Worm (Caenorhabditis elegans) whole organism, early embryonic: ENCODE measurements around the gene M18.3.

ENCODE experiments used
- B0310.2 ChIP-seq: sonication (generic microtip); optimal IDR thresholded peaks from 2 replicates; lab custom pipeline; 2016; ENCODE audit warnings: mild to moderate bottlenecking, missing genetic modification characterization, missing compliant biosample characterization
- F13C5.2 ChIP-seq: sonication (generic microtip); optimal IDR thresholded peaks from 2 replicates; lab custom pipeline; 2017; ENCODE audit warnings: mild to moderate bottlenecking, missing genetic modification characterization, inconsistent platforms, missing compliant biosample characterization
- ama-1 ChIP-seq: fragments of 150-350 bp; optimal IDR thresholded peaks from 2 replicates; lab custom pipeline; 2014
- ets-7 ChIP-seq: sonication (generic microtip); optimal IDR thresholded peaks from 2 replicates; lab custom pipeline; 2016; ENCODE audit warnings: missing genotype, missing genetic modification characterization, missing compliant biosample characterization
- flt-1 ChIP-seq: fragments of 200-800 bp; sonication (Bioruptor generic); IDR thresholded peaks from 2 replicates; pipeline ENCODE4 v1.3.6; 2022; ENCODE audit warnings: missing genetic modification characterization, missing compliant biosample characterization
- hmbx-1 ChIP-seq: sonication (generic microtip); optimal IDR thresholded peaks from 2 replicates; lab custom pipeline; 2016; ENCODE audit warnings: mild to moderate bottlenecking, missing genetic modification characterization, missing compliant biosample characterization
- pes-1 ChIP-seq: fragments of 200-800 bp; sonication (Bioruptor generic); IDR thresholded peaks from 2 replicates; pipeline ENCODE4 v1.3.6; 2022; ENCODE audit warnings: missing genetic modification reagents, missing genetic modification characterization, missing compliant biosample characterization
- sea-1 ChIP-seq: fragments of 200-800 bp; sonication (Bioruptor generic); conservative IDR thresholded peaks from 2 replicates; pipeline ENCODE4 v1.3.6; 2022; ENCODE audit warnings: missing genetic modification characterization, missing compliant biosample characterization
- tbx-11 ChIP-seq: fragments of 200-800 bp; sonication (Bioruptor generic); IDR thresholded peaks from 2 replicates; pipeline ENCODE4 v1.3.6; 2022; ENCODE audit warnings: missing genetic modification characterization, missing compliant biosample characterization
- tbx-37 ChIP-seq: fragments of 200-800 bp; sonication (Bioruptor generic); conservative IDR thresholded peaks from 2 replicates; pipeline ENCODE4 v1.3.6; 2022; ENCODE audit warnings: missing genetic modification reagents, missing genetic modification characterization, missing compliant biosample characterization
- tra-4 ChIP-seq: sonication (generic microtip); optimal IDR thresholded peaks from 2 replicates; lab custom pipeline; 2017; ENCODE audit warnings: missing genetic modification characterization, missing compliant biosample characterization

ce11 chrIV:12129204-12129603, 23.5 kb downstream of the M18.3 start, which contains the start of gene lin-24:
- TF ChIP-seq flt-1 (GFP tag; lab: Robert Waterston, UW) (no peak), sea-1 (GFP tag; lab: Robert Waterston, UW) (no peak), ama-1 (lab: Kevin White, UChicago) (no peak), tbx-11 (GFP tag; lab: Robert Waterston, UW) (no peak), B0310.2 (tag; lab: Kevin White, UChicago) (no peak), hmbx-1 (tag; lab: Kevin White, UChicago) (no peak), tbx-37 (GFP tag; lab: Robert Waterston, UW) (no peak), ets-7 (tag; lab: Kevin White, UChicago) (no peak), pes-1 (GFP tag; lab: Robert Waterston, UW) (no peak), F13C5.2 (no peak), tra-4 (no peak)
